Worm (Caenorhabditis elegans): ENCODE data around the gene srj-4.

DNA sequence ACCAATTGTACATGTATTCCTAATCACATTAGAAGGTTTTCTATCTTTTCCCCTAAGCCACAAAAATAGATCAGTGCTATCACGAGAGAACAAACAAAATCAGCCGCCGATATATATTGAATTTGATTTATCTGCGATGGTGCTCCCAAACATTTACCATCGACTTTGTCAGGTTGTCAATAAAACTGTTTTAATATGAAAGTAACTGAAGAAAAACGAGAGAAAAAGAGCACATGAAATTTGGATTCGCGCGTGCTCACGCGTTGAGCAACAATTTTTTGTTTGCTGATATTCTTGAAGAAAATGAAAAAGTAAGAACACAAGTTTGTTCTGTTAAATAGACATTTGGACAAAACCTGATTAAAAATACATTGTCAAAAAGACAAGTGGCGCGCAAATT, 25.8 kb downstream of the srj-4 start:
- TF ChIP-seq hmg-1.1 (GFP tag; IDR thresholded peaks at IDR 0.05) (no peak), jun-1 (tag; optimal IDR thresholded peaks at IDR 0.05) (no peak), mdl-1 (tag; optimal IDR thresholded peaks at IDR 0.05) (no peak)
